Worm (Caenorhabditis elegans) whole organism, L4 larva: ENCODE results near the gene F31A3.5.

Experiments
- F37D6.2 ChIP-seq: sonication (generic microtip); optimal IDR thresholded peaks from 2 replicates; lab custom pipeline; 2016; ENCODE audit warnings: mild to moderate bottlenecking, missing genetic modification characterization, missing compliant biosample characterization
- F49E8.2 ChIP-seq: sonication (generic microtip); optimal IDR thresholded peaks from 2 replicates; lab custom pipeline; 2016; ENCODE audit warnings: missing compliant biosample characterization, mild to moderate bottlenecking, missing genetic modification characterization, borderline replicate concordance
- R02D3.7 ChIP-seq: fragments of 150-350 bp; sonication (generic microtip); optimal IDR thresholded peaks from 3 replicates; lab custom pipeline; 2014; ENCODE audit warnings: missing biosample characterization, missing genetic modification characterization
- T20F7.1 ChIP-seq: fragments of 200-800 bp; sonication (Bioruptor generic); optimal IDR thresholded peaks from 2 replicates; lab custom pipeline; 2018; ENCODE audit warnings: mild to moderate bottlenecking, missing genetic modification characterization, missing compliant biosample characterization
- T26A8.4 ChIP-seq: fragments of 200-800 bp; sonication (Bioruptor generic); IDR thresholded peaks from 2 replicates; pipeline ENCODE4 v1.3.6; 2022; ENCODE audit warnings: missing genetic modification characterization, missing compliant biosample characterization
- Y105C5A.15 ChIP-seq: fragments of 200-800 bp; sonication (Bioruptor generic); IDR thresholded peaks from 2 replicates; pipeline ENCODE4 v1.3.6; 2022; ENCODE audit warnings: missing genetic modification characterization, missing compliant biosample characterization
- Y5F2A.4 ChIP-seq: fragments of 200-800 bp; sonication (Bioruptor generic); optimal IDR thresholded peaks from 2 replicates; lab custom pipeline; 2018; ENCODE audit warnings: mild to moderate bottlenecking, missing genetic modification characterization, missing compliant biosample characterization
- ZK337.2 ChIP-seq: fragments of 200-800 bp; sonication (Bioruptor generic); IDR thresholded peaks from 2 replicates; pipeline ENCODE4 v1.3.6; 2022; ENCODE audit warnings: missing genetic modification reagents, missing genetic modification characterization, missing compliant biosample characterization
- ZK546.5 ChIP-seq, 2 experiments: sonication (generic microtip); optimal IDR thresholded peaks; 2 replicates each; lab custom pipeline; 2017; ENCODE audit warnings: missing biosample characterization in 2 of 2, missing genetic modification characterization in 2 of 2
- aha-1 ChIP-seq: fragments of 150-350 bp; peaks from one replicate; lab custom pipeline; 2014; ENCODE audit warnings: missing biosample characterization, missing genetic modification characterization
- ama-1 ChIP-seq: fragments of 150-350 bp; optimal IDR thresholded peaks from 2 replicates; lab custom pipeline; 2014; ENCODE audit warnings: inconsistent platforms, mixed read lengths
- ceh-20 ChIP-seq: fragments of 200-800 bp; sonication (Bioruptor generic); IDR thresholded peaks from 2 replicates; pipeline ENCODE4 v1.3.6; 2022; ENCODE audit warnings: missing genetic modification reagents, missing genetic modification characterization, missing compliant biosample characterization
- ceh-28 ChIP-seq: fragments of 150-350 bp; optimal IDR thresholded peaks from 2 replicates; lab custom pipeline; 2014; ENCODE audit warnings: missing biosample characterization, missing genetic modification reagents, missing genetic modification characterization
- ceh-44 ChIP-seq: fragments of 200-800 bp; sonication (Bioruptor generic); IDR thresholded peaks from 2 replicates; pipeline ENCODE4 v1.3.6; 2022; ENCODE audit warnings: missing genetic modification reagents, missing genetic modification characterization, missing compliant biosample characterization
- ceh-62 ChIP-seq: sonication (generic microtip); optimal IDR thresholded peaks from 2 replicates; lab custom pipeline; 2017; ENCODE audit warnings: missing biosample characterization, missing genetic modification characterization
- ces-1 ChIP-seq: fragments of 150-350 bp; sonication (generic microtip); optimal IDR thresholded peaks from 4 replicates; lab custom pipeline; 2014; ENCODE audit warnings: missing biosample characterization, missing genetic modification reagents, missing genetic modification characterization
- ctbp-1 ChIP-seq: fragments of 200-800 bp; sonication (Bioruptor generic); IDR thresholded peaks from 2 replicates; pipeline ENCODE4 v1.3.6; 2022; ENCODE audit warnings: missing genetic modification reagents, missing genetic modification characterization, missing compliant biosample characterization
- daf-19 ChIP-seq: fragments of 200-800 bp; sonication (Bioruptor generic); conservative IDR thresholded peaks from 2 replicates; pipeline ENCODE4 v1.3.6; 2022; ENCODE audit warnings: missing genetic modification characterization, missing compliant biosample characterization
- dmd-8 ChIP-seq: fragments of 200-800 bp; sonication (Bioruptor generic); IDR thresholded peaks from 2 replicates; pipeline ENCODE4 v1.3.6; 2022; ENCODE audit warnings: missing genetic modification characterization, missing compliant biosample characterization
- egl-43 ChIP-seq: fragments of 200-800 bp; sonication (Bioruptor generic); IDR thresholded peaks from 2 replicates; pipeline ENCODE4 v1.3.6; 2022; ENCODE audit warnings: missing genetic modification reagents, missing genetic modification characterization, missing compliant biosample characterization
- gei-8 ChIP-seq: fragments of 200-800 bp; sonication (Bioruptor generic); optimal IDR thresholded peaks from 2 replicates; lab custom pipeline; 2018; ENCODE audit warnings: mild to moderate bottlenecking, missing genetic modification characterization, missing compliant biosample characterization
- hif-1 ChIP-seq, 2 experiments: sonication (generic microtip); optimal IDR thresholded peaks; 2 replicates each; lab custom pipeline; 2016 to 2017; ENCODE audit warnings: missing compliant biosample characterization in 2 of 2, missing genetic modification characterization in 2 of 2, missing genetic modification reagents in 2 of 2, missing genotype in 2 of 2, mild to moderate bottlenecking in 1 of 2
- hlh-11 ChIP-seq: fragments of 200-800 bp; sonication (Bioruptor generic); optimal IDR thresholded peaks from 2 replicates; lab custom pipeline; 2018; ENCODE audit warnings: mild to moderate bottlenecking, missing genetic modification characterization, missing compliant biosample characterization
- hlh-30 ChIP-seq: sonication (generic microtip); optimal IDR thresholded peaks from 2 replicates; lab custom pipeline; 2017; ENCODE audit warnings: antibody characterized with exemption, mild to moderate bottlenecking, missing genetic modification characterization, missing compliant biosample characterization; ENCODE audit not compliant: insufficient read depth
- hmg-1.1 ChIP-seq: fragments of 200-800 bp; sonication (Bioruptor generic); IDR thresholded peaks from 2 replicates; pipeline ENCODE4 v1.3.6; 2022; ENCODE audit warnings: missing genetic modification reagents, missing genetic modification characterization, missing compliant biosample characterization
- lin-13 ChIP-seq: fragments of 150-350 bp; optimal IDR thresholded peaks from 2 replicates; lab custom pipeline; 2014; ENCODE audit warnings: missing biosample characterization, missing genetic modification reagents, missing genetic modification characterization
- lin-29 ChIP-seq: fragments of 200-800 bp; sonication (Bioruptor generic); IDR thresholded peaks from 2 replicates; pipeline ENCODE4 v1.3.6; 2022; ENCODE audit warnings: missing genetic modification reagents, missing genetic modification characterization, missing compliant biosample characterization
- lin-39 ChIP-seq: fragments of 150-350 bp; optimal IDR thresholded peaks from 2 replicates; lab custom pipeline; 2014; ENCODE audit warnings: missing biosample characterization, missing genetic modification reagents, missing genetic modification characterization
- lir-3 ChIP-seq: sonication (generic microtip); optimal IDR thresholded peaks from 2 replicates; lab custom pipeline; 2016; ENCODE audit warnings: mild to moderate bottlenecking, missing genetic modification characterization, missing compliant biosample characterization
- madf-9 ChIP-seq: fragments of 200-800 bp; sonication (Bioruptor generic); conservative IDR thresholded peaks from 2 replicates; pipeline ENCODE4 v1.3.6; 2022; ENCODE audit warnings: missing genetic modification reagents, missing genetic modification characterization, missing compliant biosample characterization
- mdl-1 ChIP-seq, 2 experiments: fragments of 150-350 bp in 1 of 2; sonication (generic microtip) in 1 of 2; optimal IDR thresholded peaks; 2 replicates each; lab custom pipeline; 2014 to 2017; ENCODE audit warnings: missing biosample characterization in 2 of 2, missing genetic modification characterization in 2 of 2
- mdt-29 ChIP-seq: fragments of 200-800 bp; sonication (Bioruptor generic); IDR thresholded peaks from 2 replicates; pipeline ENCODE4 v1.3.6; 2022; ENCODE audit warnings: missing genetic modification reagents, missing genetic modification characterization, missing compliant biosample characterization
- mep-1 ChIP-seq: fragments of 150-350 bp; sonication (generic microtip); optimal IDR thresholded peaks from 3 replicates; lab custom pipeline; 2014; ENCODE audit warnings: missing biosample characterization, missing genetic modification characterization
- mes-2 ChIP-seq: sonication (generic microtip); optimal IDR thresholded peaks from 2 replicates; lab custom pipeline; 2016; ENCODE audit warnings: missing genotype, mild to moderate bottlenecking, missing genetic modification characterization, missing compliant biosample characterization; ENCODE audit not compliant: poor library complexity, severe bottlenecking
- nhr-11 ChIP-seq: fragments of 150-350 bp; optimal IDR thresholded peaks from 2 replicates; lab custom pipeline; 2014; ENCODE audit warnings: missing biosample characterization, missing genetic modification characterization
- nhr-111 ChIP-seq: fragments of 200-800 bp; sonication (Bioruptor generic); optimal IDR thresholded peaks from 2 replicates; lab custom pipeline; 2018; ENCODE audit warnings: mild to moderate bottlenecking, missing genetic modification characterization, missing compliant biosample characterization
- nhr-237 ChIP-seq: sonication (generic microtip); optimal IDR thresholded peaks from 2 replicates; lab custom pipeline; 2017; ENCODE audit warnings: missing biosample characterization, missing genetic modification characterization
- nhr-28 ChIP-seq: fragments of 150-350 bp; optimal IDR thresholded peaks from 2 replicates; lab custom pipeline; 2014; ENCODE audit warnings: missing biosample characterization, missing genetic modification characterization
- nhr-41 ChIP-seq: fragments of 200-800 bp; sonication (Bioruptor generic); IDR thresholded peaks from 2 replicates; pipeline ENCODE4 v1.3.6; 2022; ENCODE audit warnings: missing genetic modification reagents, missing genetic modification characterization, missing compliant biosample characterization
- nhr-77 ChIP-seq: fragments of 150-350 bp; optimal IDR thresholded peaks from 2 replicates; lab custom pipeline; 2014; ENCODE audit warnings: missing biosample characterization, missing genetic modification characterization
- pqm-1 ChIP-seq: sonication (generic microtip); optimal IDR thresholded peaks from 2 replicates; lab custom pipeline; 2017; ENCODE audit warnings: missing biosample characterization, missing genetic modification characterization
- rbr-2 ChIP-seq: sonication (generic microtip); optimal IDR thresholded peaks from 2 replicates; lab custom pipeline; 2016; ENCODE audit warnings: missing genotype, missing genetic modification characterization, missing compliant biosample characterization
- sdz-12 ChIP-seq: fragments of 200-800 bp; sonication (Bioruptor generic); optimal IDR thresholded peaks from 2 replicates; lab custom pipeline; 2018; ENCODE audit warnings: mild to moderate bottlenecking, missing genetic modification characterization, missing compliant biosample characterization
- snpc-1.2 ChIP-seq: fragments of 200-800 bp; sonication (Bioruptor generic); IDR thresholded peaks from 2 replicates; pipeline ENCODE4 v1.3.6; 2022; ENCODE audit warnings: missing genetic modification reagents, missing genetic modification characterization, missing compliant biosample characterization
- snpc-4 ChIP-seq: fragments of 150-350 bp; optimal IDR thresholded peaks from 2 replicates; lab custom pipeline; 2014; ENCODE audit warnings: missing biosample characterization, missing genetic modification characterization
- spr-1 ChIP-seq: sonication (generic microtip); optimal IDR thresholded peaks from 2 replicates; lab custom pipeline; 2016; ENCODE audit warnings: mild to moderate bottlenecking, missing genetic modification characterization, missing compliant biosample characterization
- spr-3 ChIP-seq: fragments of 200-800 bp; sonication (Bioruptor generic); optimal IDR thresholded peaks from 2 replicates; lab custom pipeline; 2018; ENCODE audit warnings: mild to moderate bottlenecking, missing genetic modification characterization, missing compliant biosample characterization
- unc-39 ChIP-seq: sonication (generic microtip); optimal IDR thresholded peaks from 2 replicates; lab custom pipeline; 2017; ENCODE audit warnings: missing biosample characterization, missing genetic modification characterization
- unc-62 ChIP-seq, 3 experiments: fragments of 150-350 bp in 1 of 3; sonication (generic microtip); optimal IDR thresholded peaks in 2 of 3; peaks in 1 of 3; 1 replicate in 1 of 3; 2 replicates in 2 of 3; lab custom pipeline; 2014 to 2017; ENCODE audit warnings: missing biosample characterization in 3 of 3, missing genetic modification characterization in 3 of 3, missing genetic modification reagents in 3 of 3, missing genotype in 1 of 3
- vab-7 ChIP-seq: fragments of 200-800 bp; sonication (Bioruptor generic); IDR thresholded peaks from 2 replicates; pipeline ENCODE4 v1.3.6; 2022; ENCODE audit warnings: missing genetic modification reagents, missing genetic modification characterization, missing compliant biosample characterization
- zfp-3 ChIP-seq: fragments of 200-800 bp; sonication (Bioruptor generic); conservative IDR thresholded peaks from 2 replicates; pipeline ENCODE4 v1.3.6; 2022; ENCODE audit warnings: missing genetic modification reagents, missing genetic modification characterization, missing compliant biosample characterization
- ztf-7 ChIP-seq: fragments of 150-350 bp; optimal IDR thresholded peaks from 2 replicates; lab custom pipeline; 2014; ENCODE audit warnings: missing biosample characterization, missing genetic modification characterization

The F31A3.5 gene

ce11 chrX:17545498-17545897, 17.9 kb downstream of the F31A3.5 start (continued):
- no peak for TF ChIP-seq ztf-7 (tag; lab: Kevin White, UChicago)
- no peak for TF ChIP-seq ZK546.5 (tag; optimal IDR thresholded peaks at IDR 0.05; lab: Kevin White, UChicago)
- no peak for TF ChIP-seq gei-8 (GFP tag; lab: Kevin White, UChicago)
- peak; percentile 83 for TF ChIP-seq T26A8.4 (GFP tag; lab: Robert Waterston, UW)
- no peak for TF ChIP-seq nhr-41
- TF ChIP-seq ceh-44: no peak
- TF ChIP-seq ceh-62: no peak
- TF ChIP-seq ZK337.2: no peak
- no peak for TF ChIP-seq nhr-111
- peak in 1 of 2 experiments; percentile 21 for TF ChIP-seq mdl-1 (tag; optimal IDR thresholded peaks at IDR 0.05; lab: Kevin White, UChicago)
- TF ChIP-seq T20F7.1: peak; percentile 40
- no peak for TF ChIP-seq snpc-1.2
- TF ChIP-seq mes-2 (tag; lab: Kevin White, UChicago): peak; percentile 72
- TF ChIP-seq madf-9 (GFP tag; lab: Robert Waterston, UW): peak; percentile 63
- peak; percentile 43 for TF ChIP-seq nhr-28 (tag; lab: Kevin White, UChicago)
- TF ChIP-seq mep-1: peak; percentile 63
- TF ChIP-seq hlh-30: no peak
- peak; percentile 20 for TF ChIP-seq aha-1 (tag; lab: Kevin White, UChicago)
- no peak for TF ChIP-seq ama-1 (lab: Kevin White, UChicago)
- no peak for TF ChIP-seq unc-62 (GFP tag; optimal IDR thresholded peaks at IDR 0.05 in 1 of 2; lab: Kevin White, UChicago)
- TF ChIP-seq unc-62 (tag; optimal IDR thresholded peaks at IDR 0.05; lab: Kevin White, UChicago): no peak
- TF ChIP-seq daf-19 (GFP tag; lab: Robert Waterston, UW): 0 out of 2 replicates have a peak, but pooled peaks have one; percentile 45
- no peak for TF ChIP-seq sdz-12 (GFP tag; lab: Kevin White, UChicago)
- TF ChIP-seq nhr-11 (tag; lab: Kevin White, UChicago): no peak
- no peak for TF ChIP-seq Y105C5A.15
- TF ChIP-seq Y5F2A.4: no peak
- peak; percentile 39 for TF ChIP-seq hlh-11 (tag; lab: Kevin White, UChicago)
- no peak for TF ChIP-seq lin-29 (GFP tag; lab: Robert Waterston, UW)
- TF ChIP-seq unc-39: no peak
- no peak for TF ChIP-seq lir-3 (tag; lab: Kevin White, UChicago)
- TF ChIP-seq vab-7: peak; percentile 74
- TF ChIP-seq ceh-28 (tag; lab: Kevin White, UChicago): no peak
- peak; percentile 70; the same call in 1 of the 2 replicates for TF ChIP-seq egl-43 (GFP tag; lab: Robert Waterston, UW)
- TF ChIP-seq F49E8.2 (tag; lab: Kevin White, UChicago): no peak
- peak; percentile 65; the same call in 1 of the 2 replicates for TF ChIP-seq ceh-20
- peak; percentile 74 for TF ChIP-seq nhr-77 (tag; lab: Kevin White, UChicago)
- TF ChIP-seq spr-3 (GFP tag; lab: Kevin White, UChicago): no peak
- TF ChIP-seq pqm-1 (tag; lab: Kevin White, UChicago): no peak
- no peak for TF ChIP-seq R02D3.7
- peak; percentile 64 for TF ChIP-seq F37D6.2 (tag; lab: Kevin White, UChicago)
- TF ChIP-seq snpc-4: no peak
- TF ChIP-seq hmg-1.1: peak; percentile 93
- TF ChIP-seq spr-1 (tag; lab: Kevin White, UChicago): peak; percentile 62
- no peak for TF ChIP-seq mdt-29 (GFP tag; lab: Robert Waterston, UW)
- TF ChIP-seq nhr-237 (tag; lab: Kevin White, UChicago): no peak
- no peak for TF ChIP-seq dmd-8 (GFP tag; lab: Robert Waterston, UW)
- TF ChIP-seq hif-1 (tag; optimal IDR thresholded peaks at IDR 0.05; lab: Kevin White, UChicago): no peak
- no peak for TF ChIP-seq lin-39
- no peak for TF ChIP-seq ces-1 (GFP tag; lab: Kevin White, UChicago)
- TF ChIP-seq ctbp-1 (GFP tag; lab: Robert Waterston, UW): no peak
- no peak for TF ChIP-seq lin-13 (GFP tag; lab: Kevin White, UChicago)
- peak; percentile 66 for TF ChIP-seq rbr-2
- TF ChIP-seq zfp-3: 0 out of 2 replicates have a peak, but pooled peaks have one; percentile 21
